Worm (Caenorhabditis elegans): ENCODE measurements around the gene C24H10.4.

- TF ChIP-seq mxl-1 (tag; optimal IDR thresholded peaks at IDR 0.05) (no peak), egl-44 (GFP tag; IDR thresholded peaks at IDR 0.05) (no peak), lsl-1 (GFP tag; optimal IDR thresholded peaks at IDR 0.05) (no peak), unc-130 (GFP tag; optimal IDR thresholded peaks at IDR 0.05) (no peak)
These were observed 7.5 kb upstream of the C24H10.4 start for ce11 chrX:5066570-5066969.

Data from whole organism, young adult.